Fruit fly (Drosophila melanogaster): ENCODE data around the gene CG15011.

- TF ChIP-seq Met (GFP tag; optimal IDR thresholded peaks at IDR 0.05) (no peak), OdsH (GFP tag; optimal IDR thresholded peaks at IDR 0.05) (no peak), CG6808 (GFP tag; optimal IDR thresholded peaks at IDR 0.05) (no peak), Sox14 (GFP tag; optimal IDR thresholded peaks at IDR 0.05) (no peak), CG6854 (GFP tag; optimal IDR thresholded peaks at IDR 0.05) (no peak), salr (GFP tag; optimal IDR thresholded peaks at IDR 0.05) (no peak), vri (GFP tag; optimal IDR thresholded peaks at IDR 0.05) (no peak), spab (GFP tag; optimal IDR thresholded peaks at IDR 0.05) (no peak), CG6163 (GFP tag; IDR thresholded peaks at IDR 0.05) (no peak)
Observed at dm6 chr3L:4282627-4283026, 23.7 kb upstream of the CG15011 start, which contains the start of gene CG11583.
